Worm (Caenorhabditis elegans) whole organism, young adult: ENCODE measurements around the gene Y53C12B.1.
A peak's percentile ranks its signal among the peaks of the same experiment; 100 is the strongest.

ENCODE experiments used
- B0035.1 ChIP-seq: sonication (generic microtip); optimal IDR thresholded peaks from 2 replicates; lab custom pipeline; 2016; ENCODE audit warnings: missing genetic modification characterization, mild to moderate bottlenecking, missing compliant biosample characterization, missing genotype, missing genetic modification reagents
- B0261.1 ChIP-seq: sonication (generic microtip); optimal IDR thresholded peaks from 2 replicates; lab custom pipeline; 2016; ENCODE audit warnings: mild to moderate bottlenecking, missing genetic modification characterization, moderate library complexity, missing compliant biosample characterization
- B0336.3 ChIP-seq: fragments of 200-800 bp; sonication (Bioruptor generic); IDR thresholded peaks from 2 replicates; pipeline ENCODE4 v1.3.6; 2022; ENCODE audit warnings: missing genetic modification characterization, missing compliant biosample characterization
- F22D6.2 ChIP-seq: sonication (generic microtip); optimal IDR thresholded peaks from 2 replicates; lab custom pipeline; 2016; ENCODE audit warnings: mild to moderate bottlenecking, missing genetic modification characterization, missing compliant biosample characterization
- F23B12.7 ChIP-seq: sonication (generic microtip); optimal IDR thresholded peaks from 2 replicates; lab custom pipeline; 2017; ENCODE audit warnings: missing genetic modification characterization, mild to moderate bottlenecking, missing compliant biosample characterization, antibody characterized with exemption, moderate library complexity; ENCODE audit not compliant: insufficient read depth
- F33H1.4 ChIP-seq: fragments of 200-800 bp; sonication (Bioruptor generic); IDR thresholded peaks from 2 replicates; pipeline ENCODE4 v1.3.6; 2022; ENCODE audit warnings: missing genetic modification reagents, missing genetic modification characterization, missing compliant biosample characterization
- F39B2.1 ChIP-seq: fragments of 200-800 bp; sonication (Bioruptor generic); IDR thresholded peaks from 2 replicates; pipeline ENCODE4 v1.3.6; 2022; ENCODE audit warnings: missing genetic modification reagents, missing genetic modification characterization, missing compliant biosample characterization
- F49E8.2 ChIP-seq: sonication (generic microtip); optimal IDR thresholded peaks from 3 replicates; lab custom pipeline; 2017; ENCODE audit warnings: missing genetic modification characterization, mild to moderate bottlenecking, missing compliant biosample characterization, antibody characterized with exemption, moderate library complexity; ENCODE audit not compliant: insufficient read depth
- F52B5.7 ChIP-seq: sonication (generic microtip); optimal IDR thresholded peaks from 2 replicates; lab custom pipeline; 2016; ENCODE audit warnings: mild to moderate bottlenecking, missing genetic modification characterization, missing compliant biosample characterization
- F55B11.4 ChIP-seq: sonication (generic microtip); optimal IDR thresholded peaks from 2 replicates; lab custom pipeline; 2016; ENCODE audit warnings: missing compliant biosample characterization, missing genetic modification characterization, borderline replicate concordance; ENCODE audit not compliant: insufficient read depth
- K12H6.12 ChIP-seq: fragments of 200-800 bp; sonication (Bioruptor generic); optimal IDR thresholded peaks from 2 replicates; lab custom pipeline; 2018; ENCODE audit warnings: mild to moderate bottlenecking, missing genetic modification characterization, missing compliant biosample characterization
- Y56A3A.18 ChIP-seq: fragments of 200-800 bp; sonication (Bioruptor generic); IDR thresholded peaks from 2 replicates; pipeline ENCODE4 v1.3.6; 2022; ENCODE audit warnings: missing genetic modification reagents, missing genetic modification characterization, missing compliant biosample characterization
- Y67H2A.10 ChIP-seq: fragments of 200-800 bp; sonication (Bioruptor generic); conservative IDR thresholded peaks from 2 replicates; pipeline ENCODE4 v1.3.6; 2022; ENCODE audit warnings: missing genetic modification reagents, missing genetic modification characterization, missing compliant biosample characterization
- Y95B8A.8 ChIP-seq: fragments of 200-800 bp; sonication (Bioruptor generic); IDR thresholded peaks from 2 replicates; pipeline ENCODE4 v1.3.6; 2022; ENCODE audit warnings: missing genetic modification reagents, missing genetic modification characterization, missing compliant biosample characterization
- atf-7 ChIP-seq: sonication (generic microtip); optimal IDR thresholded peaks from 2 replicates; lab custom pipeline; 2017; ENCODE audit warnings: mild to moderate bottlenecking, missing genetic modification characterization, missing compliant biosample characterization
- attf-3 ChIP-seq: fragments of 200-800 bp; sonication (Bioruptor generic); conservative IDR thresholded peaks from 2 replicates; pipeline ENCODE4 v1.3.6; 2022; ENCODE audit warnings: missing genetic modification reagents, missing genetic modification characterization, missing compliant biosample characterization
- bed-2 ChIP-seq: fragments of 200-800 bp; sonication (Bioruptor generic); IDR thresholded peaks from 2 replicates; pipeline ENCODE4 v1.3.6; 2022; ENCODE audit warnings: missing genetic modification reagents, missing genetic modification characterization, missing compliant biosample characterization
- cebp-1 ChIP-seq, 2 experiments: fragments of 200-800 bp in 1 of 2; sonication (Bioruptor generic) in 1 of 2; sonication (generic microtip) in 1 of 2; IDR thresholded peaks in 1 of 2; optimal IDR thresholded peaks in 1 of 2; 2 replicates each; pipeline versions ENCODE4 v1.3.6 to Lab custom; 2017 to 2022; ENCODE audit warnings: missing compliant biosample characterization in 2 of 2, missing genetic modification characterization in 2 of 2, mild to moderate bottlenecking in 1 of 2, missing genetic modification reagents in 1 of 2, moderate library complexity in 1 of 2
- dpff-1 ChIP-seq: sonication (generic microtip); optimal IDR thresholded peaks from 2 replicates; lab custom pipeline; 2017; ENCODE audit warnings: mild to moderate bottlenecking, missing genetic modification characterization, missing compliant biosample characterization
- dpl-1 ChIP-seq: fragments of 150-350 bp; optimal IDR thresholded peaks from 2 replicates; lab custom pipeline; 2014; ENCODE audit warnings: missing biosample characterization, missing genetic modification reagents, missing genetic modification characterization
- egl-18 ChIP-seq: fragments of 200-800 bp; sonication (Bioruptor generic); IDR thresholded peaks from 2 replicates; pipeline ENCODE4 v1.3.6; 2022; ENCODE audit warnings: missing genetic modification reagents, missing genetic modification characterization, missing compliant biosample characterization
- him-1 ChIP-seq: sonication (generic microtip); optimal IDR thresholded peaks from 2 replicates; lab custom pipeline; 2016; ENCODE audit warnings: missing genotype, missing genetic modification reagents, missing genetic modification characterization, missing compliant biosample characterization
- hsf-1 ChIP-seq: fragments of 200-800 bp; sonication (Bioruptor generic); IDR thresholded peaks from 2 replicates; pipeline ENCODE4 v1.3.6; 2022; ENCODE audit warnings: missing genetic modification reagents, missing genetic modification characterization, missing compliant biosample characterization
- let-526 ChIP-seq: fragments of 200-800 bp; sonication (Bioruptor generic); IDR thresholded peaks from 2 replicates; pipeline ENCODE4 v1.3.6; 2022; ENCODE audit warnings: missing genetic modification reagents, missing genetic modification characterization, missing compliant biosample characterization
- lin-40 ChIP-seq: sonication (generic microtip); optimal IDR thresholded peaks from 2 replicates; lab custom pipeline; 2016; ENCODE audit warnings: missing genetic modification characterization, mild to moderate bottlenecking, missing compliant biosample characterization, missing genotype, missing genetic modification reagents
- lin-54 ChIP-seq: fragments of 200-800 bp; sonication (Bioruptor generic); optimal IDR thresholded peaks from 2 replicates; lab custom pipeline; 2018; ENCODE audit warnings: mild to moderate bottlenecking, missing genetic modification characterization, missing compliant biosample characterization
- lsy-27 ChIP-seq: sonication (generic microtip); optimal IDR thresholded peaks from 2 replicates; lab custom pipeline; 2017; ENCODE audit warnings: missing genetic modification characterization, mild to moderate bottlenecking, missing compliant biosample characterization, antibody characterized with exemption, missing genotype, borderline replicate concordance; ENCODE audit not compliant: insufficient read depth
- madf-6 ChIP-seq: fragments of 200-800 bp; sonication (Bioruptor generic); IDR thresholded peaks from 2 replicates; pipeline ENCODE4 v1.3.6; 2022; ENCODE audit warnings: missing genetic modification reagents, missing genetic modification characterization, missing compliant biosample characterization
- mcd-1 ChIP-seq: fragments of 200-800 bp; sonication (Bioruptor generic); IDR thresholded peaks from 2 replicates; pipeline ENCODE4 v1.3.6; 2022; ENCODE audit warnings: missing genetic modification reagents, missing genetic modification characterization, missing compliant biosample characterization
- nhr-90 ChIP-seq: sonication (generic microtip); optimal IDR thresholded peaks from 2 replicates; lab custom pipeline; 2016; ENCODE audit warnings: missing genotype, mild to moderate bottlenecking, missing genetic modification characterization, missing compliant biosample characterization
- rec-8 ChIP-seq, 2 experiments: sonication (generic microtip); optimal IDR thresholded peaks; 2 replicates each; lab custom pipeline; 2016; ENCODE audit warnings: mild to moderate bottlenecking in 2 of 2, missing genetic modification characterization in 2 of 2, missing genetic modification reagents in 2 of 2, missing genotype in 2 of 2, missing biosample characterization in 1 of 2, missing compliant biosample characterization in 1 of 2, moderate library complexity in 1 of 2
- snpc-3.4 ChIP-seq: sonication (generic microtip); optimal IDR thresholded peaks from 2 replicates; lab custom pipeline; 2017; ENCODE audit warnings: missing genetic modification characterization, mild to moderate bottlenecking, missing compliant biosample characterization, antibody characterized with exemption, moderate library complexity, missing genotype, missing genetic modification reagents
- snpc-4 ChIP-seq, 5 experiments: fragments of 150-350 bp in 1 of 5; sonication (generic microtip) in 4 of 5; optimal IDR thresholded peaks; 2 replicates each; lab custom pipeline; 2014 to 2018; ENCODE audit warnings: missing genetic modification characterization in 5 of 5, missing biosample characterization in 3 of 5, antibody characterized with exemption in 2 of 5, mild to moderate bottlenecking in 2 of 5, missing compliant biosample characterization in 2 of 5, missing genotype in 2 of 5, moderate library complexity in 2 of 5, missing genetic modification reagents in 1 of 5
- tbp1 ChIP-seq: fragments of 200-800 bp; sonication (Bioruptor generic); optimal IDR thresholded peaks from 2 replicates; lab custom pipeline; 2018; ENCODE audit warnings: mild to moderate bottlenecking, missing genetic modification characterization, missing compliant biosample characterization
- tlf-1 ChIP-seq: fragments of 200-800 bp; sonication (Bioruptor generic); optimal IDR thresholded peaks from 2 replicates; lab custom pipeline; 2018; ENCODE audit warnings: mild to moderate bottlenecking, missing genetic modification characterization, missing compliant biosample characterization
- ztf-18 ChIP-seq: sonication (generic microtip); optimal IDR thresholded peaks from 2 replicates; lab custom pipeline; 2016; ENCODE audit warnings: missing genotype, mild to moderate bottlenecking, missing genetic modification characterization, missing compliant biosample characterization
- ztf-22 ChIP-seq: fragments of 200-800 bp; sonication (Bioruptor generic); optimal IDR thresholded peaks from 2 replicates; lab custom pipeline; 2018; ENCODE audit warnings: mild to moderate bottlenecking, missing genetic modification characterization, moderate library complexity, missing compliant biosample characterization
- ztf-25 ChIP-seq: fragments of 200-800 bp; sonication (Bioruptor generic); IDR thresholded peaks from 2 replicates; pipeline ENCODE4 v1.3.6; 2022; ENCODE audit warnings: missing genetic modification reagents, missing genetic modification characterization, missing compliant biosample characterization
- ztf-28 ChIP-seq: fragments of 200-800 bp; sonication (Bioruptor generic); IDR thresholded peaks from 2 replicates; pipeline ENCODE4 v1.3.6; 2022; ENCODE audit warnings: missing genetic modification reagents, missing genetic modification characterization, missing compliant biosample characterization
- ztf-6 ChIP-seq: fragments of 200-800 bp; sonication (Bioruptor generic); IDR thresholded peaks from 2 replicates; pipeline ENCODE4 v1.3.6; 2022; ENCODE audit warnings: missing genetic modification reagents, missing genetic modification characterization, missing compliant biosample characterization

Y53C12B.1 gene

DNA sequence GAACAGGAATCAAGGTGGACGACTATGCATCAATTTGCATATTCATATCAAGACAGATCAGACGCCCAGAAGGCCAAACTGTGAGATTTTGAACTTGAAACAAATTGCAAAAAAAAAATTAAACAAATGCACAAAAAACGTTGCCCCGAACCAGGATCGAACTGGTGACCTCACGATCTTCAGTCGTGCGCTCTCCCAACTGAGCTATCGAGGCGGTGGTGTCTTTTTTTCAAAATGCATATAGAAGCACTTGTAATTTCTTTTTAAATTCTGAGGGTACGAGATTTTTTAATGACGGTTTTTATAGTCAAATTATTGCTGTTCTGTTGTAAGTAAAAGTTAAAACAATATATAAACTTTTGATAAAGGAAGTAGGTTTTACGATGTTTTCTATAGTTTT is 32.8 kb downstream of the Y53C12B.1 start (continued):
- TF ChIP-seq ztf-25 (GFP tag; lab: Robert Waterston, UW) = peak; percentile 71; the same call in 1 of the 2 replicates
- peak; percentile 46 for TF ChIP-seq ztf-18 (tag; lab: Kevin White, UChicago)
- TF ChIP-seq F22D6.2 (tag; lab: Kevin White, UChicago) = no peak
- TF ChIP-seq madf-6 (GFP tag; lab: Robert Waterston, UW) = peak; percentile 35; the same call in 1 of the 2 replicates
- TF ChIP-seq atf-7 (tag; lab: Kevin White, UChicago) = no peak
- TF ChIP-seq mcd-1 = no peak
- TF ChIP-seq dpl-1 (GFP tag; lab: Kevin White, UChicago) = peak; percentile 13
- TF ChIP-seq rec-8 (tag; optimal IDR thresholded peaks at IDR 0.05; lab: Kevin White, UChicago) = peak in 1 of 2 experiments; percentile 39
- TF ChIP-seq attf-3 = no peak
- TF ChIP-seq egl-18 (GFP tag; lab: Robert Waterston, UW) = no peak
- TF ChIP-seq Y67H2A.10 (GFP tag; lab: Robert Waterston, UW) = no peak
- TF ChIP-seq dpff-1 = no peak
- no peak for TF ChIP-seq bed-2 (GFP tag; lab: Robert Waterston, UW)
- TF ChIP-seq F55B11.4 (tag; lab: Kevin White, UChicago) = no peak
- TF ChIP-seq ztf-6 (GFP tag; lab: Robert Waterston, UW) = no peak
- TF ChIP-seq tbp1 (GFP tag; lab: Kevin White, UChicago) = peak; percentile 95
- TF ChIP-seq cebp-1 (GFP tag; IDR thresholded peaks at IDR 0.05; lab: Robert Waterston, UW) = no peak
- TF ChIP-seq cebp-1 (tag; optimal IDR thresholded peaks at IDR 0.05; lab: Kevin White, UChicago) = no peak
- 0 out of 2 replicates have a peak, but pooled peaks have one; percentile 25 for TF ChIP-seq ztf-28 (GFP tag; lab: Robert Waterston, UW)
- TF ChIP-seq B0261.1 (tag; lab: Kevin White, UChicago) = peak; percentile 70
- peak; percentile 55 for TF ChIP-seq snpc-3.4 (tag; lab: Kevin White, UChicago)
- TF ChIP-seq F39B2.1 (GFP tag; lab: Robert Waterston, UW) = no peak
- TF ChIP-seq F33H1.4 = peak; percentile 20; the same call in 1 of the 2 replicates
- peak; percentile 32 for TF ChIP-seq him-1 (tag; lab: Kevin White, UChicago)
- peak; percentile 11 for TF ChIP-seq lin-54
- no peak for TF ChIP-seq let-526 (GFP tag; lab: Robert Waterston, UW)
- TF ChIP-seq snpc-4 (GFP tag; optimal IDR thresholded peaks at IDR 0.05; lab: Kevin White, UChicago) = peak; percentile 7
- peak in 2 of 4 experiments; percentile 19 to 46 for TF ChIP-seq snpc-4 (tag; optimal IDR thresholded peaks at IDR 0.05; lab: Kevin White, UChicago)
- TF ChIP-seq nhr-90 (tag; lab: Kevin White, UChicago) = peak; percentile 35
- TF ChIP-seq Y56A3A.18 (GFP tag; lab: Robert Waterston, UW) = no peak

DNA sequence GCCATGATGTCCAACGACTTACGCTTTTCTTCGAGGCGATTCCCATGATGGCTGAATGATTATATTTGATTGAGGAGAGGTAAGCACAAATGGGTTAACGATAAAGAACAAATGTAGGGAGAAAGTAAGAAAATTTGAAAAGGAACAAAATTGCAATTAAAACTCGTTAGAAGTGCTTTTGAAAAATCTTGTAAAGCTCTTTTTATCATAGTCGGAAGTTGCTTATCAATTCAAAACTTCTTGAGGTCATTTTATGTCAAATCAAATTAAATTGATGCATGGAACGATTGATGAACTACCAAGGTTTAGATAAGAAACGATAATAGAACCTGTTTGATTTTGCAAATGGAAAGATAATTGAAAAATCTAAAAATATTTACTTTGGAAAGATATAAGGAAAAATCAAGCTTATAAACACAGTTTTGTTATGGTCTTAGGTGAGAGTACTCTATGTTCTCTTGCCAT is 37.0 kb downstream of the Y53C12B.1 start, which contains the start of gene glt-5:
TSS of gene glt-5 (minus strand) at position 51 of the 465 bp plus-strand sequence.
- TF ChIP-seq F49E8.2 (tag; lab: Kevin White, UChicago) (no peak), lin-40 (no peak), lsy-27 (no peak), Y95B8A.8 (GFP tag; lab: Robert Waterston, UW) (no peak), F33H1.4 (no peak), hsf-1 (GFP tag; lab: Robert Waterston, UW) (no peak), F23B12.7 (tag; lab: Kevin White, UChicago) (no peak), B0035.1 (tag; lab: Kevin White, UChicago) (no peak), nhr-90 (tag; lab: Kevin White, UChicago) (no peak), ztf-22 (GFP tag; lab: Kevin White, UChicago) (no peak), B0336.3 (no peak), F52B5.7 (no peak), K12H6.12 (tag; lab: Kevin White, UChicago) (no peak), tlf-1 (GFP tag; lab: Kevin White, UChicago) (no peak)
